Worm (Caenorhabditis elegans): ENCODE measurements around the gene msp-53.

msp-53 gene

ce11 chrIV:5101945-5102344, 37.1 kb upstream of the msp-53 start:
- TF ChIP-seq alr-1 (tag; optimal IDR thresholded peaks at IDR 0.05) (no peak), lsy-2 (tag; optimal IDR thresholded peaks at IDR 0.05) (no peak), ama-1 (optimal IDR thresholded peaks at IDR 0.05) (no peak), lin-13 (GFP tag; optimal IDR thresholded peaks at IDR 0.05) (no peak), nhr-23 (tag; optimal IDR thresholded peaks at IDR 0.05) (no peak), dmd-4 (tag; optimal IDR thresholded peaks at IDR 0.05) (no peak), nhr-11 (tag; optimal IDR thresholded peaks at IDR 0.05) (no peak), Y55F3AM.14 (GFP tag; optimal IDR thresholded peaks at IDR 0.05) (no peak), zag-1 (tag; optimal IDR thresholded peaks at IDR 0.05) (no peak), fos-1 (tag; optimal IDR thresholded peaks at IDR 0.05) (no peak), sma-3 (GFP tag; optimal IDR thresholded peaks at IDR 0.05) (no peak), unc-62 (GFP tag; optimal IDR thresholded peaks at IDR 0.05) (no peak), skn-1 (tag; optimal IDR thresholded peaks at IDR 0.05) (no peak), ztf-4 (tag; optimal IDR thresholded peaks at IDR 0.05) (no peak), ZK546.5 (tag; optimal IDR thresholded peaks at IDR 0.05) (no peak), C34F6.9 (tag; optimal IDR thresholded peaks at IDR 0.05) (no peak), ztf-1 (GFP tag; conservative IDR thresholded peaks at IDR 0.05) (no peak), sem-4 (tag; optimal IDR thresholded peaks at IDR 0.05) (no peak)

- TF ChIP-seq blmp-1 (tag; optimal IDR thresholded peaks at IDR 0.05; ENCODE audit: insufficient read depth), result no peak
- TF ChIP-seq R02D3.7 (tag; optimal IDR thresholded peaks at IDR 0.05), result no peak
- TF ChIP-seq nhr-77 (tag; optimal IDR thresholded peaks at IDR 0.05), result no peak
- peak; percentile 66 for TF ChIP-seq Y55F3AM.14 (GFP tag; optimal IDR thresholded peaks at IDR 0.05)
- TF ChIP-seq sma-9 (GFP tag; optimal IDR thresholded peaks at IDR 0.05), result peak; percentile 16
- TF ChIP-seq sma-9 (tag; optimal IDR thresholded peaks at IDR 0.05), result no peak
- peak in 1 of 2 experiments; percentile 39 for TF ChIP-seq lsy-2 (tag; optimal IDR thresholded peaks at IDR 0.05)
- no peak for TF ChIP-seq unc-62 (GFP tag; optimal IDR thresholded peaks at IDR 0.05)
- no peak for TF ChIP-seq mdl-1 (tag; optimal IDR thresholded peaks at IDR 0.05)
- TF ChIP-seq C34F6.9 (tag; optimal IDR thresholded peaks at IDR 0.05), result peak; percentile 39
- no peak for TF ChIP-seq mbf-1 (tag; optimal IDR thresholded peaks at IDR 0.05)
- no peak for TF ChIP-seq alr-1 (tag; optimal IDR thresholded peaks at IDR 0.05)
- TF ChIP-seq nhr-129 (tag; optimal IDR thresholded peaks at IDR 0.05), result peak; percentile 64
- TF ChIP-seq nhr-10 (tag; optimal IDR thresholded peaks at IDR 0.05), result no peak
- TF ChIP-seq crh-2 (tag; optimal IDR thresholded peaks at IDR 0.05), result peak; percentile 0
- TF ChIP-seq lin-11 (tag; optimal IDR thresholded peaks at IDR 0.05), result peak; percentile 41
- no peak for TF ChIP-seq lin-39 (tag; optimal IDR thresholded peaks at IDR 0.05)
- TF ChIP-seq sem-4 (tag; optimal IDR thresholded peaks at IDR 0.05), result no peak
- TF ChIP-seq peb-1 (tag; optimal IDR thresholded peaks at IDR 0.05), result no peak
- no peak for TF ChIP-seq gmeb-1 (tag; optimal IDR thresholded peaks at IDR 0.05)
- TF ChIP-seq fos-1 (tag; optimal IDR thresholded peaks at IDR 0.05), result no peak
- peak; percentile 5 for TF ChIP-seq unc-55 (GFP tag; optimal IDR thresholded peaks at IDR 0.05)
- no peak for TF ChIP-seq nhr-237 (tag; optimal IDR thresholded peaks at IDR 0.05)
- TF ChIP-seq ztf-4 (tag; optimal IDR thresholded peaks at IDR 0.05), result peak; percentile 43
- peak; percentile 37 for TF ChIP-seq zag-1 (tag; optimal IDR thresholded peaks at IDR 0.05)
- TF ChIP-seq nhr-6 (tag; optimal IDR thresholded peaks at IDR 0.05), result no peak
- no peak for TF ChIP-seq sma-3 (GFP tag; optimal IDR thresholded peaks at IDR 0.05)
- peak; percentile 50 for TF ChIP-seq F13H6.1 (tag; optimal IDR thresholded peaks at IDR 0.05)
- TF ChIP-seq nhr-12 (tag; optimal IDR thresholded peaks at IDR 0.05), result no peak
- TF ChIP-seq elt-1 (tag; optimal IDR thresholded peaks at IDR 0.05), result no peak
- peak; percentile 4 for TF ChIP-seq lin-13 (GFP tag; optimal IDR thresholded peaks at IDR 0.05)
- TF ChIP-seq elt-3 (tag; optimal IDR thresholded peaks at IDR 0.05), result no peak
- no peak for TF ChIP-seq dmd-4 (tag; optimal IDR thresholded peaks at IDR 0.05)
- no peak for TF ChIP-seq ztf-11 (tag; optimal IDR thresholded peaks at IDR 0.05)
Observed at ce11 chrIV:5100145-5100544, 35.3 kb upstream of the msp-53 start.

- no peak for TF ChIP-seq ztf-4 (tag; optimal IDR thresholded peaks at IDR 0.05)
- no peak for TF ChIP-seq mbf-1 (tag; optimal IDR thresholded peaks at IDR 0.05)
- TF ChIP-seq peb-1 (tag; optimal IDR thresholded peaks at IDR 0.05), result no peak
- no peak for TF ChIP-seq mab-5 (tag; optimal IDR thresholded peaks at IDR 0.05)
- no peak for TF ChIP-seq nhr-10 (tag; optimal IDR thresholded peaks at IDR 0.05)
- TF ChIP-seq nhr-129 (tag; optimal IDR thresholded peaks at IDR 0.05), result no peak
- no peak for TF ChIP-seq nhr-12 (tag; optimal IDR thresholded peaks at IDR 0.05)
- TF ChIP-seq sem-4 (tag; optimal IDR thresholded peaks at IDR 0.05), result no peak
- TF ChIP-seq sma-3 (GFP tag; optimal IDR thresholded peaks at IDR 0.05), result no peak
- TF ChIP-seq fos-1 (tag; optimal IDR thresholded peaks at IDR 0.05), result no peak
- no peak for TF ChIP-seq nhr-6 (tag; optimal IDR thresholded peaks at IDR 0.05)
- no peak for TF ChIP-seq R02D3.7 (tag; optimal IDR thresholded peaks at IDR 0.05)
- no peak for TF ChIP-seq ztf-11 (tag; optimal IDR thresholded peaks at IDR 0.05)
- no peak for TF ChIP-seq nhr-77 (tag; optimal IDR thresholded peaks at IDR 0.05)
- no peak for TF ChIP-seq Y55F3AM.14 (GFP tag; optimal IDR thresholded peaks at IDR 0.05)
- no peak for TF ChIP-seq unc-39 (tag; optimal IDR thresholded peaks at IDR 0.05)
- TF ChIP-seq blmp-1 (tag; optimal IDR thresholded peaks at IDR 0.05; ENCODE audit: insufficient read depth), result no peak
- no peak for TF ChIP-seq egl-27 (tag; optimal IDR thresholded peaks at IDR 0.05)
Observed at ce11 chrIV:5093462-5093861, 28.6 kb upstream of the msp-53 start.

All from whole organism, L2 larva.